Worm (Caenorhabditis elegans): Measurements from ENCODE around the gene R02D5.4.

Gene R02D5.4

DNA sequence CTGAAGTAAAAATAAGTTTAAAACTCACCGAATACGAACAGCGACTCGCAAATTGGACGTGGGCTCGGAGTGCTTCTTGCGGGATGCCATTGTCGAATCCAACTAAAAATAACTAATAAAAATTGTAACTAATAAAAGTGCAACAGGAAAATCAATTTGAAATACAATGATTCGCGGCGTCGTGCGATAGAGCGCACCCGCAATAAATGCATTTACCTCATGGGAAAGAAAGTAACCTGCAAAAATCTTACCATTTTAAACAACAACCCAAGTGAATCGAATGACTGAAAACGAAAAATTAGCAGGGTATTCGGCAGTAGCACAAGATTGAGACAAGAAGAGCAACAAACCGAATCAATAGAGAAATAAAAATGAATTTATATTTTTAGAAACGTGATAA is 27.9 kb downstream of the R02D5.4 start, which contains the start of gene bmk-1:
TSS of gene bmk-1 (minus strand) at position 359 of the 400 bp plus-strand sequence.
- TF ChIP-seq lim-7 (GFP tag; IDR thresholded peaks at IDR 0.05) (0 out of 2 replicates have a peak, but pooled peaks have one; percentile 7), nhr-48 (tag; optimal IDR thresholded peaks at IDR 0.05) (no peak), unc-130 (GFP tag; optimal IDR thresholded peaks at IDR 0.05) (no peak), dpl-1 (GFP tag; optimal IDR thresholded peaks at IDR 0.05) (peak; percentile 73), skn-1 (tag; optimal IDR thresholded peaks at IDR 0.05) (no peak), aha-1 (tag) (peak; percentile 70), mes-2 (tag; optimal IDR thresholded peaks at IDR 0.05; ENCODE audit: poor library complexity, severe bottlenecking) (peak; percentile 25), ceh-20 (GFP tag; IDR thresholded peaks at IDR 0.05) (no peak), nhr-102 (tag; optimal IDR thresholded peaks at IDR 0.05) (no peak), nhr-237 (tag; optimal IDR thresholded peaks at IDR 0.05) (no peak), Y5F2A.4 (GFP tag; optimal IDR thresholded peaks at IDR 0.05) (no peak), zip-2 (tag; optimal IDR thresholded peaks at IDR 0.05) (no peak), lin-38 (GFP tag; IDR thresholded peaks at IDR 0.05) (peak; percentile 63), fos-1 (tag; optimal IDR thresholded peaks at IDR 0.05) (no peak), lin-15B (tag; optimal IDR thresholded peaks at IDR 0.05) (no peak)

DNA sequence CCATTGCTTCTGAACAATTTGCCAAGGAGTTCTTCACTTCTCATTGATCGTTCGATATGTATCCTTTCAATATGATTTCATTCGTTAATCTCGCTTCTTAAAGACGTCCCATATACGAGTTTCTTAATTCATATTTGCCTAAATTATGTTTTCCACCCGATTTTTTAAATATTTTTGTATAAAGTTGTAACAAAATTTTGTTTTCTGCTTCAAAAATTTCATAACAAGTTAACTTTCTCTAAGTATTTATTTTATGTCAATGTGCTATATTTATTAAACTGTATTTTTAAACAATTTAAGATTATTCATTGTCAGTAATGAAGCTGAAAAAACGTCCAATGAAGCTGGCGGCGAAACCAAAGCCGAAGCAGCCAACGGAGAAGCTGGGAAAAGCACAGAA is 35.1 kb downstream of the R02D5.4 start, which contains the start of gene F23B12.7:
TSS of gene F23B12.7 (plus strand) at position 301 of the 400 bp plus-strand sequence.
- TF ChIP-seq daf-12 (tag; optimal IDR thresholded peaks at IDR 0.05) (no peak), ama-1 (optimal IDR thresholded peaks at IDR 0.05) (peak; percentile 12)

- TF ChIP-seq nhr-28 (tag; optimal IDR thresholded peaks at IDR 0.05): peak; percentile 37
- TF ChIP-seq mxl-3 (GFP tag; optimal IDR thresholded peaks at IDR 0.05): peak; percentile 38
- peak; percentile 26; the same call in 1 of the 2 replicates for TF ChIP-seq dmd-6 (GFP tag; IDR thresholded peaks at IDR 0.05)
- peak; percentile 63; the same call in 1 of the 2 replicates for TF ChIP-seq mxl-2 (GFP tag; conservative IDR thresholded peaks at IDR 0.05)
- TF ChIP-seq spr-3 (GFP tag; optimal IDR thresholded peaks at IDR 0.05): no peak
- TF ChIP-seq lsy-2 (tag; optimal IDR thresholded peaks at IDR 0.05): no peak
- TF ChIP-seq hlh-30 (tag; optimal IDR thresholded peaks at IDR 0.05; ENCODE audit: insufficient read depth): peak; percentile 58
Measured at ce11 chrV:14448669-14449068, 35.8 kb downstream of the R02D5.4 start.

ce11 chrV:14447240-14447763 is 37.2 kb downstream of the R02D5.4 start, which contains the start of the genes dlat-1 and fntb-1:
Gene dlat-1 (minus strand): TSS chrV:14447290.
Gene fntb-1 (plus strand): TSS chrV:14447651.
- no peak for TF ChIP-seq ces-1 (GFP tag; optimal IDR thresholded peaks at IDR 0.05)
- peak; percentile 24 for TF ChIP-seq dve-1 (tag; optimal IDR thresholded peaks at IDR 0.05; ENCODE audit: insufficient read depth)
- no peak for TF ChIP-seq nhr-102 (tag; optimal IDR thresholded peaks at IDR 0.05)
- no peak for TF ChIP-seq daf-16 (GFP tag; optimal IDR thresholded peaks at IDR 0.05)
- TF ChIP-seq daf-16 (tag; optimal IDR thresholded peaks at IDR 0.05): peak; percentile 23
- TF ChIP-seq pqm-1 (tag; optimal IDR thresholded peaks at IDR 0.05): peak; percentile 74
- TF ChIP-seq F26F4.8 (GFP tag; conservative IDR thresholded peaks at IDR 0.05): no peak
- TF ChIP-seq lir-3 (tag; optimal IDR thresholded peaks at IDR 0.05): no peak
- TF ChIP-seq nhr-41 (GFP tag; IDR thresholded peaks at IDR 0.05): no peak
- TF ChIP-seq cey-2 (tag; optimal IDR thresholded peaks at IDR 0.05; ENCODE audit: borderline replicate concordance, insufficient read depth): no peak
- peak; percentile 68 for TF ChIP-seq nhr-28 (tag; optimal IDR thresholded peaks at IDR 0.05)
- TF ChIP-seq zip-2 (tag; optimal IDR thresholded peaks at IDR 0.05): no peak
- peak; percentile 95 for TF ChIP-seq T20F7.1 (GFP tag; optimal IDR thresholded peaks at IDR 0.05)
- TF ChIP-seq egl-43 (GFP tag; IDR thresholded peaks at IDR 0.05): no peak
- TF ChIP-seq ceh-82 (tag; optimal IDR thresholded peaks at IDR 0.05): no peak
- peak; percentile 56 for TF ChIP-seq dmd-6 (GFP tag; IDR thresholded peaks at IDR 0.05)
- TF ChIP-seq snpc-1.2 (GFP tag; IDR thresholded peaks at IDR 0.05): no peak
- peak; percentile 48 for TF ChIP-seq nhr-6 (tag; optimal IDR thresholded peaks at IDR 0.05)
- no peak for TF ChIP-seq lin-13 (GFP tag; optimal IDR thresholded peaks at IDR 0.05)
- no peak for TF ChIP-seq madf-9 (GFP tag; conservative IDR thresholded peaks at IDR 0.05)
- TF ChIP-seq hlh-11 (tag; optimal IDR thresholded peaks at IDR 0.05): peak; percentile 44
- no peak for TF ChIP-seq saeg-2 (GFP tag; IDR thresholded peaks at IDR 0.05)
- no peak for TF ChIP-seq mep-1 (tag; optimal IDR thresholded peaks at IDR 0.05)
- TF ChIP-seq F37D6.2 (tag; optimal IDR thresholded peaks at IDR 0.05): no peak
- peak; percentile 19 for TF ChIP-seq mes-2 (tag; optimal IDR thresholded peaks at IDR 0.05; ENCODE audit: poor library complexity, severe bottlenecking)
- no peak for TF ChIP-seq sdz-12 (GFP tag; optimal IDR thresholded peaks at IDR 0.05)
- TF ChIP-seq ceh-28 (tag; optimal IDR thresholded peaks at IDR 0.05): no peak

Measured in whole organism, L4 larva.